Fruit fly (Drosophila melanogaster): ENCODE data around the gene Snm1.

dm6 chr3R:5570635-5571436 is 16.0 kb downstream of the Snm1 start, which contains the start of gene CRMP:
- TF ChIP-seq kay (GFP tag; ENCODE audit: borderline replicate concordance) = peak; percentile 58
- peak; percentile 4 for TF ChIP-seq CG11617 (GFP tag; optimal IDR thresholded peaks at IDR 0.05)
- no peak for TF ChIP-seq Mnt (GFP tag; optimal IDR thresholded peaks at IDR 0.05)
- TF ChIP-seq pad (GFP tag; optimal IDR thresholded peaks at IDR 0.05) = peak; percentile 34
- TF ChIP-seq bab1 (GFP tag; optimal IDR thresholded peaks at IDR 0.05) = no peak
- TF ChIP-seq CG5204 (GFP tag; optimal IDR thresholded peaks at IDR 0.05) = no peak
- TF ChIP-seq CG33017 (tag; optimal IDR thresholded peaks at IDR 0.05) = no peak
- TF ChIP-seq CG12768 (GFP tag; optimal IDR thresholded peaks at IDR 0.05) = peak; percentile 25
- TF ChIP-seq Hr96 (GFP tag; optimal IDR thresholded peaks at IDR 0.05) = no peak
- TF ChIP-seq Clk (GFP tag; optimal IDR thresholded peaks at IDR 0.05) = no peak
- TF ChIP-seq CG14711 (tag; optimal IDR thresholded peaks at IDR 0.05) = peak; percentile 11
- no peak for TF ChIP-seq CG1620 (GFP tag; optimal IDR thresholded peaks at IDR 0.05)
- no peak for TF ChIP-seq cnc (optimal IDR thresholded peaks at IDR 0.05)

Data from whole organism, adult.